Fruit fly (Drosophila melanogaster) whole organism, embryonic: ENCODE data around the gene CG42673.

Source experiments
- Blimp-1 ChIP-seq: fragments of 200-800 bp; sonication (Bioruptor generic); optimal IDR thresholded peaks from 3 replicates; lab custom pipeline; 2018; ENCODE audit warnings: missing biosample characterization, missing genetic modification characterization, mild to moderate bottlenecking, moderate library complexity, missing genetic modification reagents
- CG10543 ChIP-seq: fragments of 200-800 bp; sonication (Bioruptor generic); optimal IDR thresholded peaks from 3 replicates; lab custom pipeline; 2017; ENCODE audit warnings: missing biosample characterization, mild to moderate bottlenecking, missing genetic modification characterization, moderate library complexity
- CG11504 ChIP-seq: fragments of 200-800 bp; sonication (Bioruptor generic); optimal IDR thresholded peaks from 3 replicates; lab custom pipeline; 2019; ENCODE audit warnings: missing biosample characterization, mild to moderate bottlenecking, missing genetic modification characterization, moderate library complexity
- CG12071 ChIP-seq: fragments of 200-800 bp; sonication (Bioruptor generic); optimal IDR thresholded peaks from 3 replicates; lab custom pipeline; 2018; ENCODE audit warnings: missing biosample characterization, mild to moderate bottlenecking, missing genetic modification characterization
- CG14667 ChIP-seq: fragments of 200-800 bp; sonication (Bioruptor generic); IDR thresholded peaks from 2 replicates; pipeline ENCODE4 v1.3.6; 2022; ENCODE audit warnings: missing biosample characterization, missing genetic modification characterization
- CG14965 ChIP-seq: fragments of 200-800 bp; sonication (Bioruptor generic); optimal IDR thresholded peaks from 2 replicates; lab custom pipeline; 2016; ENCODE audit warnings: missing biosample characterization, missing genetic modification characterization, borderline replicate concordance
- CG15696 ChIP-seq: fragments of 200-800 bp; sonication (Bioruptor generic); optimal IDR thresholded peaks from 2 replicates; lab custom pipeline; 2019; ENCODE audit warnings: missing biosample characterization, mild to moderate bottlenecking, missing genetic modification characterization, moderate library complexity
- CG1602 ChIP-seq: fragments of 200-800 bp; sonication (Bioruptor generic); optimal IDR thresholded peaks from 3 replicates; lab custom pipeline; 2016; ENCODE audit warnings: missing biosample characterization, missing genetic modification characterization
- CG1603 ChIP-seq: fragments of 200-800 bp; sonication (Bioruptor generic); optimal IDR thresholded peaks from 2 replicates; lab custom pipeline; 2019; ENCODE audit warnings: missing biosample characterization, mild to moderate bottlenecking, missing genetic modification characterization, moderate library complexity
- CG16779 ChIP-seq: fragments of 200-800 bp; sonication (Bioruptor generic); IDR thresholded peaks from 2 replicates; pipeline ENCODE4 v1.3.6; 2022; ENCODE audit warnings: missing biosample characterization, missing genetic modification characterization
- CG17328 ChIP-seq: fragments of 200-800 bp; sonication (Bioruptor generic); IDR thresholded peaks from 2 replicates; pipeline ENCODE4 v1.3.6; 2022; ENCODE audit warnings: missing biosample characterization, missing genetic modification characterization
- CG17385 ChIP-seq: fragments of 200-800 bp; sonication (Bioruptor generic); optimal IDR thresholded peaks from 3 replicates; lab custom pipeline; 2018; ENCODE audit warnings: missing biosample characterization, mild to moderate bottlenecking, missing genetic modification characterization
- CG17829 ChIP-seq: fragments of 200-800 bp; optimal IDR thresholded peaks from 2 replicates; lab custom pipeline; 2019; ENCODE audit warnings: missing biosample characterization, mild to moderate bottlenecking, missing genetic modification characterization, moderate library complexity
- CG18011 ChIP-seq: fragments of 200-800 bp; sonication (Bioruptor generic); optimal IDR thresholded peaks from 2 replicates; lab custom pipeline; 2017; ENCODE audit warnings: missing biosample characterization, missing genetic modification characterization, mild to moderate bottlenecking, moderate library complexity, missing genotype
- CG3995 ChIP-seq: fragments of 200-800 bp; sonication (Bioruptor generic); optimal IDR thresholded peaks from 3 replicates; lab custom pipeline; 2016; ENCODE audit warnings: missing biosample characterization, missing genetic modification characterization
- CG4360 ChIP-seq: fragments of 200-800 bp; sonication (Bioruptor generic); IDR thresholded peaks from 2 replicates; pipeline ENCODE4 v1.3.6; 2022; ENCODE audit warnings: missing biosample characterization, missing genetic modification characterization
- CG5180 ChIP-seq: fragments of 200-800 bp; sonication (Bioruptor generic); optimal IDR thresholded peaks from 3 replicates; lab custom pipeline; 2017; ENCODE audit warnings: missing biosample characterization, missing genetic modification characterization, mild to moderate bottlenecking, moderate library complexity, missing genetic modification reagents
- CG8388 ChIP-seq: fragments of 200-800 bp; sonication (Bioruptor generic); optimal IDR thresholded peaks from 2 replicates; lab custom pipeline; 2019; ENCODE audit warnings: missing biosample characterization, mild to moderate bottlenecking, missing genetic modification characterization, moderate library complexity
- CkIIα-i1 ChIP-seq: fragments of 200-800 bp; sonication (Bioruptor generic); IDR thresholded peaks from 2 replicates; pipeline ENCODE4 v1.3.6; 2022; ENCODE audit warnings: missing biosample characterization, missing genetic modification characterization
- Dad ChIP-seq: fragments of 200-800 bp; sonication (Bioruptor generic); optimal IDR thresholded peaks from 3 replicates; lab custom pipeline; 2016; ENCODE audit warnings: missing biosample characterization, missing genetic modification characterization
- Dbx ChIP-seq: fragments of 200-800 bp; sonication (Bioruptor generic); IDR thresholded peaks from 3 replicates; pipeline ENCODE4 v1.3.6; 2022; ENCODE audit warnings: missing biosample characterization, missing genetic modification characterization
- Drgx ChIP-seq: fragments of 200-800 bp; sonication (Bioruptor generic); IDR thresholded peaks from 2 replicates; pipeline ENCODE4 v1.3.6; 2022; ENCODE audit warnings: missing biosample characterization, missing genetic modification characterization
- Fer2 ChIP-seq: fragments of 200-800 bp; sonication (Bioruptor generic); optimal IDR thresholded peaks from 2 replicates; lab custom pipeline; 2018; ENCODE audit warnings: missing biosample characterization, mild to moderate bottlenecking, missing genetic modification characterization, moderate library complexity
- HLH3B ChIP-seq: fragments of 200-800 bp; sonication (Bioruptor generic); IDR thresholded peaks from 2 replicates; pipeline ENCODE4 v1.3.6; 2022; ENCODE audit warnings: missing biosample characterization, missing genetic modification characterization
- Hsf ChIP-seq: fragments of 200-800 bp; sonication (Bioruptor generic); optimal IDR thresholded peaks from 3 replicates; lab custom pipeline; 2016; ENCODE audit warnings: missing biosample characterization, missing genetic modification characterization
- Lim3 ChIP-seq: fragments of 200-800 bp; sonication (Bioruptor generic); IDR thresholded peaks from 2 replicates; pipeline ENCODE4 v1.3.6; 2022; ENCODE audit warnings: missing biosample characterization, missing genetic modification characterization
- MBD-R2 ChIP-seq: fragments of 200-800 bp; sonication (Bioruptor generic); IDR thresholded peaks from 2 replicates; pipeline ENCODE4 v1.3.6; 2022; ENCODE audit warnings: missing biosample characterization, missing genetic modification characterization
- Opbp ChIP-seq: fragments of 200-800 bp; sonication (Bioruptor generic); IDR thresholded peaks from 3 replicates; pipeline ENCODE4 v1.3.6; 2022; ENCODE audit warnings: missing biosample characterization, missing genetic modification characterization; ENCODE audit not compliant: partially characterized antibody
- Sox102F ChIP-seq: fragments of 200-800 bp; sonication (Bioruptor generic); optimal IDR thresholded peaks from 2 replicates; lab custom pipeline; 2018; ENCODE audit warnings: missing biosample characterization, mild to moderate bottlenecking, missing genetic modification characterization, moderate library complexity
- ab ChIP-seq: fragments of 200-800 bp; sonication (Bioruptor generic); optimal IDR thresholded peaks from 2 replicates; lab custom pipeline; 2016; ENCODE audit warnings: missing biosample characterization, missing genetic modification characterization
- ara ChIP-seq: fragments of 200-800 bp; sonication (Bioruptor generic); IDR thresholded peaks from 2 replicates; pipeline ENCODE4 v1.3.6; 2022; ENCODE audit warnings: missing biosample characterization, missing genetic modification characterization
- bab2 ChIP-seq: fragments of 200-800 bp; sonication (Bioruptor generic); optimal IDR thresholded peaks from 2 replicates; lab custom pipeline; 2016; ENCODE audit warnings: missing biosample characterization, missing genetic modification characterization
- bsh ChIP-seq, 2 experiments: fragments of 200-800 bp; sonication (Bioruptor generic); optimal IDR thresholded peaks; 2 replicates each; lab custom pipeline; 2017 to 2018; ENCODE audit warnings: mild to moderate bottlenecking in 2 of 2, missing biosample characterization in 2 of 2, missing genetic modification characterization in 2 of 2, moderate library complexity in 1 of 2
- cg ChIP-seq: fragments of 200-800 bp; sonication (Bioruptor generic); optimal IDR thresholded peaks from 3 replicates; lab custom pipeline; 2019; ENCODE audit warnings: missing biosample characterization, mild to moderate bottlenecking, missing genetic modification characterization, moderate library complexity
- ci ChIP-seq: fragments of 200-800 bp; sonication (Bioruptor generic); IDR thresholded peaks from 3 replicates; pipeline ENCODE4 v1.3.6; 2022; ENCODE audit warnings: missing biosample characterization, missing genetic modification characterization
- disco-r ChIP-seq: fragments of 200-800 bp; sonication (Bioruptor generic); optimal IDR thresholded peaks from 2 replicates; lab custom pipeline; 2016; ENCODE audit warnings: missing biosample characterization, missing genetic modification characterization
- dmrt99B ChIP-seq: fragments of 200-800 bp; sonication (Bioruptor generic); optimal IDR thresholded peaks from 2 replicates; lab custom pipeline; 2018; ENCODE audit warnings: missing biosample characterization, mild to moderate bottlenecking, missing genetic modification characterization, moderate library complexity
- emc ChIP-seq: fragments of 200-800 bp; sonication (Bioruptor generic); optimal IDR thresholded peaks from 2 replicates; lab custom pipeline; 2016; ENCODE audit warnings: missing biosample characterization, missing genetic modification characterization
- esg ChIP-seq: fragments of 200-800 bp; sonication (Bioruptor generic); conservative IDR thresholded peaks from 2 replicates; pipeline ENCODE4 v1.3.6; 2022; ENCODE audit warnings: missing biosample characterization, missing genetic modification characterization
- her ChIP-seq: fragments of 200-800 bp; sonication (Bioruptor generic); optimal IDR thresholded peaks from 2 replicates; lab custom pipeline; 2016; ENCODE audit warnings: missing biosample characterization, missing genetic modification characterization
- hkb ChIP-seq, 2 experiments: fragments of 200-800 bp in 1 of 2; fragments of >200 bp in 1 of 2; sonication (Bioruptor generic) in 1 of 2; IDR thresholded peaks in 1 of 2; optimal IDR thresholded peaks in 1 of 2; 2 replicates each; pipeline versions ENCODE4 v1.3.6 to Lab custom; 2017 to 2022; ENCODE audit warnings: missing biosample characterization in 1 of 2, missing genetic modification characterization in 1 of 2
- hth ChIP-seq: fragments of >200 bp; optimal IDR thresholded peaks from 2 replicates; lab custom pipeline; 2017; ENCODE audit warnings: inconsistent platforms
- nerfin-2 ChIP-seq: fragments of 200-800 bp; sonication (Bioruptor generic); IDR thresholded peaks from 2 replicates; pipeline ENCODE4 v1.3.6; 2022; ENCODE audit warnings: missing biosample characterization, missing genetic modification characterization; ENCODE audit not compliant: partially characterized antibody
- row ChIP-seq: fragments of 200-800 bp; sonication (Bioruptor generic); IDR thresholded peaks from 3 replicates; pipeline ENCODE4 v1.3.6; 2022; ENCODE audit warnings: missing biosample characterization, missing genetic modification characterization
- sima ChIP-seq: fragments of 200-800 bp; sonication (Bioruptor generic); optimal IDR thresholded peaks from 2 replicates; lab custom pipeline; 2016; ENCODE audit warnings: missing biosample characterization, missing genetic modification characterization
- sisA ChIP-seq: fragments of 200-800 bp; sonication (Bioruptor generic); IDR thresholded peaks from 2 replicates; pipeline ENCODE4 v1.3.6; 2022; ENCODE audit warnings: missing biosample characterization, missing genetic modification characterization
- sna ChIP-seq: fragments of 200-800 bp; sonication (Bioruptor generic); IDR thresholded peaks from 2 replicates; pipeline ENCODE4 v1.3.6; 2022; ENCODE audit warnings: missing biosample characterization, missing genetic modification characterization; ENCODE audit not compliant: partially characterized antibody
- tna ChIP-seq: fragments of 200-800 bp; sonication (Bioruptor generic); IDR thresholded peaks from 2 replicates; pipeline ENCODE4 v1.3.6; 2022; ENCODE audit warnings: missing biosample characterization, missing genetic modification characterization; ENCODE audit not compliant: partially characterized antibody
- tup ChIP-seq: fragments of 200-800 bp; sonication (Bioruptor generic); optimal IDR thresholded peaks from 2 replicates; lab custom pipeline; 2016; ENCODE audit warnings: missing biosample characterization, mild to moderate bottlenecking, missing genetic modification characterization, moderate library complexity

Gene CG42673

dm6 chr3L:9559040-9559439, 12.0 kb downstream of the CG42673 start (continued):
- no peak for TF ChIP-seq hkb (optimal IDR thresholded peaks at IDR 0.05; lab: Kevin White, UChicago)
- 0 out of 2 replicates have a peak, but pooled peaks have one; percentile 17 for TF ChIP-seq hkb (GFP tag; IDR thresholded peaks at IDR 0.05; lab: Robert Waterston, UW)
- TF ChIP-seq CG17829 (tag; lab: Kevin White, UChicago), result no peak
- no peak for TF ChIP-seq ab
- no peak for TF ChIP-seq Opbp (GFP tag; lab: Robert Waterston, UW)
- TF ChIP-seq ci (GFP tag; lab: Robert Waterston, UW), result 0 out of 3 replicates have a peak, but pooled peaks have one; percentile 32
- TF ChIP-seq disco-r (GFP tag; lab: Kevin White, UChicago), result no peak
- 0 out of 2 replicates have a peak, but pooled peaks have one; percentile 33 for TF ChIP-seq HLH3B
- TF ChIP-seq sisA (GFP tag; lab: Robert Waterston, UW), result 0 out of 2 replicates have a peak, but pooled peaks have one; percentile 7
- TF ChIP-seq sna, result no peak
- no peak for TF ChIP-seq CG1603 (tag; lab: Kevin White, UChicago)
- TF ChIP-seq CG18011 (GFP tag; lab: Kevin White, UChicago), result no peak
- no peak for TF ChIP-seq Hsf (GFP tag; lab: Kevin White, UChicago)
- peak; percentile 9; the same call in 1 of the 2 replicates for TF ChIP-seq Drgx (GFP tag; lab: Robert Waterston, UW)
- no peak for TF ChIP-seq CG1602 (GFP tag; lab: Kevin White, UChicago)
- TF ChIP-seq esg (GFP tag; lab: Robert Waterston, UW), result 0 out of 2 replicates have a peak, but pooled peaks have one; percentile 12
- no peak for TF ChIP-seq CG12071 (GFP tag; lab: Kevin White, UChicago)
- TF ChIP-seq bab2 (GFP tag; lab: Kevin White, UChicago), result no peak
- peak; percentile 14 for TF ChIP-seq CG11504
- peak; percentile 14 for TF ChIP-seq dmrt99B (tag; lab: Kevin White, UChicago)
- TF ChIP-seq Sox102F, result peak; percentile 35

DNA sequence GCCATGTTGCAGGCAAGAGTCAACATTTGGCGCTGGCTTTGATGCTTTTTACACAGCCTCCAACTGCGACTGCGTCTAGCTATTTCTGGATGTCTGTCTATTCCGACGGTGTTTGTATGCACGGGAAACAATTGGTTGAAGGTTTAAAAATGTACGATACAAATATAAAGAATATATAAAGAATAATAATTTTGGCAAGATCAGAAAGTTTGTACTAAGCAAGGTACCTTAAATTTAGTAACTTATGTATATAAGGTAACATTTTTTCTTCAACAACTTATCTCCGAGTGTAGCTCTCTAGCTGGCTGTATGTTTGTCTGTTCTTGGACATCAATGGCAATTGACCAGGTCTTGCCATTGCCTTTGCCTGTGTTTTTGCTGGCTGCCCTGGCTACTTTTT, 19.8 kb downstream of the CG42673 start:
- TF ChIP-seq CG3995 (no peak), nerfin-2 (no peak), tup (no peak), Drgx (GFP tag; lab: Robert Waterston, UW) (peak; percentile 90), tna (GFP tag; lab: Robert Waterston, UW) (no peak), CG15696 (tag; lab: Kevin White, UChicago) (no peak), Blimp-1 (GFP tag; lab: Kevin White, UChicago) (peak; percentile 58), ara (no peak), CG17328 (GFP tag; lab: Robert Waterston, UW) (peak; percentile 58), CG14965 (GFP tag; lab: Kevin White, UChicago) (no peak), cg (GFP tag; lab: Kevin White, UChicago) (no peak), CG17385 (GFP tag; lab: Kevin White, UChicago) (no peak), CkIIα-i1 (no peak), CG10543 (no peak), CG4360 (GFP tag; lab: Robert Waterston, UW) (no peak), Sox102F (peak; percentile 52), Dbx (no peak), sima (no peak), CG14667 (GFP tag; lab: Robert Waterston, UW) (no peak), Dad (no peak), bsh (GFP tag; optimal IDR thresholded peaks at IDR 0.05; lab: Kevin White, UChicago) (peak; percentile 44 to 47), Fer2 (tag; lab: Kevin White, UChicago) (no peak), CG8388 (GFP tag; lab: Kevin White, UChicago) (peak; percentile 20), hth (lab: Kevin White, UChicago) (no peak), emc (GFP tag; lab: Kevin White, UChicago) (no peak), CG5180 (GFP tag; lab: Kevin White, UChicago) (no peak), CG16779 (GFP tag; lab: Robert Waterston, UW) (no peak), row (peak; percentile 42; the same call in 2 of the 3 replicates), her (GFP tag; lab: Kevin White, UChicago) (no peak), HLH3B (no peak), MBD-R2 (GFP tag; lab: Robert Waterston, UW) (no peak), Lim3 (GFP tag; lab: Robert Waterston, UW) (no peak)
